Fruit fly (Drosophila melanogaster) whole organism, embryonic: ENCODE results near the gene CG6236.
A peak's percentile ranks its signal among the peaks of the same experiment; 100 is the strongest.

Experiments used
- B-H2 ChIP-seq: fragments of 200-800 bp; sonication (Bioruptor generic); optimal IDR thresholded peaks from 2 replicates; lab custom pipeline; 2018; ENCODE audit warnings: missing biosample characterization, mild to moderate bottlenecking, missing genetic modification characterization
- C15 ChIP-seq: fragments of 200-800 bp; sonication (Bioruptor generic); IDR thresholded peaks from 3 replicates; pipeline ENCODE4 v1.3.6; 2022; ENCODE audit warnings: missing biosample characterization, missing genetic modification characterization
- CG11696 ChIP-seq: fragments of 200-800 bp; sonication (Bioruptor generic); IDR thresholded peaks from 2 replicates; pipeline ENCODE4 v1.3.6; 2022; ENCODE audit warnings: missing biosample characterization, missing genetic modification characterization
- CG12155 ChIP-seq: fragments of 200-800 bp; sonication (Bioruptor generic); optimal IDR thresholded peaks from 3 replicates; lab custom pipeline; 2016; ENCODE audit warnings: missing biosample characterization, missing genetic modification characterization
- CG12219 ChIP-seq: fragments of 200-800 bp; sonication (Bioruptor generic); optimal IDR thresholded peaks from 3 replicates; lab custom pipeline; 2018; ENCODE audit warnings: missing biosample characterization, mild to moderate bottlenecking, missing genetic modification characterization
- CG12769 ChIP-seq: fragments of 200-800 bp; sonication (Bioruptor generic); optimal IDR thresholded peaks from 2 replicates; lab custom pipeline; 2019; ENCODE audit warnings: missing biosample characterization, mild to moderate bottlenecking, missing genetic modification characterization, moderate library complexity
- CG13424 ChIP-seq: fragments of 200-800 bp; sonication (Bioruptor generic); optimal IDR thresholded peaks from 2 replicates; lab custom pipeline; 2019; ENCODE audit warnings: missing biosample characterization, mild to moderate bottlenecking, missing genetic modification characterization, moderate library complexity
- CG14050 ChIP-seq: fragments of 200-800 bp; sonication (Bioruptor generic); IDR thresholded peaks from 3 replicates; pipeline ENCODE4 v1.3.6; 2022; ENCODE audit warnings: missing biosample characterization, missing genetic modification characterization
- CG15073 ChIP-seq: fragments of 200-800 bp; sonication (Bioruptor generic); optimal IDR thresholded peaks from 2 replicates; lab custom pipeline; 2016; ENCODE audit warnings: missing biosample characterization, missing genetic modification characterization
- CG17912 ChIP-seq: fragments of 200-800 bp; sonication (Bioruptor generic); optimal IDR thresholded peaks from 2 replicates; lab custom pipeline; 2018; ENCODE audit warnings: missing biosample characterization, mild to moderate bottlenecking, missing genetic modification characterization
- CG2116 ChIP-seq: fragments of 200-800 bp; sonication (Bioruptor generic); optimal IDR thresholded peaks from 3 replicates; lab custom pipeline; 2018; ENCODE audit warnings: missing biosample characterization, mild to moderate bottlenecking, missing genetic modification characterization
- CG2120 ChIP-seq: fragments of 200-800 bp; sonication (Bioruptor generic); optimal IDR thresholded peaks from 3 replicates; lab custom pipeline; 2016; ENCODE audit warnings: missing biosample characterization, missing genetic modification characterization
- CG30020 ChIP-seq: fragments of 200-800 bp; optimal IDR thresholded peaks from 2 replicates; lab custom pipeline; 2019; ENCODE audit warnings: missing biosample characterization, mild to moderate bottlenecking, missing genetic modification characterization, moderate library complexity
- CG30431 ChIP-seq: fragments of 200-800 bp; sonication (Bioruptor generic); optimal IDR thresholded peaks from 2 replicates; lab custom pipeline; 2017; ENCODE audit warnings: missing biosample characterization, missing genetic modification characterization
- CG31365 ChIP-seq: fragments of 200-800 bp; sonication (Bioruptor generic); optimal IDR thresholded peaks from 2 replicates; lab custom pipeline; 2018; ENCODE audit warnings: missing biosample characterization, mild to moderate bottlenecking, missing genetic modification characterization
- CG4328 ChIP-seq: fragments of 200-800 bp; sonication (Bioruptor generic); optimal IDR thresholded peaks from 3 replicates; lab custom pipeline; 2017; ENCODE audit warnings: missing biosample characterization, missing genetic modification reagents, missing genetic modification characterization
- CG4360 ChIP-seq: fragments of 200-800 bp; sonication (Bioruptor generic); IDR thresholded peaks from 2 replicates; pipeline ENCODE4 v1.3.6; 2022; ENCODE audit warnings: missing biosample characterization, missing genetic modification characterization
- CG4707 ChIP-seq: fragments of 200-800 bp; sonication (Bioruptor generic); optimal IDR thresholded peaks from 2 replicates; lab custom pipeline; 2018; ENCODE audit warnings: missing biosample characterization, mild to moderate bottlenecking, missing genetic modification characterization, moderate library complexity
- CG5180 ChIP-seq: fragments of 200-800 bp; sonication (Bioruptor generic); optimal IDR thresholded peaks from 3 replicates; lab custom pipeline; 2017; ENCODE audit warnings: missing biosample characterization, missing genetic modification characterization, mild to moderate bottlenecking, moderate library complexity, missing genetic modification reagents
- CG6654 ChIP-seq: fragments of 200-800 bp; sonication (Bioruptor generic); optimal IDR thresholded peaks from 2 replicates; lab custom pipeline; 2017; ENCODE audit warnings: missing biosample characterization, mild to moderate bottlenecking, missing genetic modification characterization
- CG8359 ChIP-seq: fragments of 200-800 bp; sonication (Bioruptor generic); optimal IDR thresholded peaks from 2 replicates; lab custom pipeline; 2017; ENCODE audit warnings: missing biosample characterization, mild to moderate bottlenecking, missing genetic modification characterization, borderline replicate concordance
- CG8478 ChIP-seq: fragments of >200 bp; optimal IDR thresholded peaks from 2 replicates; lab custom pipeline; 2018
- CG8765 ChIP-seq: fragments of 200-800 bp; sonication (Bioruptor generic); IDR thresholded peaks from 2 replicates; pipeline ENCODE4 v1.3.6; 2022; ENCODE audit warnings: missing biosample characterization, missing genetic modification characterization
- CG8924 ChIP-seq: fragments of 200-800 bp; optimal IDR thresholded peaks from 3 replicates; lab custom pipeline; 2019; ENCODE audit warnings: missing biosample characterization, mild to moderate bottlenecking, missing genetic modification characterization, moderate library complexity
- CHES-1-like ChIP-seq: fragments of 200-800 bp; sonication (Bioruptor generic); optimal IDR thresholded peaks from 2 replicates; lab custom pipeline; 2016; ENCODE audit warnings: missing biosample characterization, missing genetic modification characterization
- E2f1 ChIP-seq: fragments of 200-800 bp; sonication (Bioruptor generic); IDR thresholded peaks from 2 replicates; pipeline ENCODE4 v1.3.6; 2022; ENCODE audit warnings: missing biosample characterization, missing genetic modification characterization
- ERR ChIP-seq: fragments of 200-800 bp; sonication (Bioruptor generic); optimal IDR thresholded peaks from 2 replicates; lab custom pipeline; 2016; ENCODE audit warnings: missing biosample characterization, missing genetic modification characterization
- Ets97D ChIP-seq: fragments of 200-800 bp; sonication (Bioruptor generic); optimal IDR thresholded peaks from 3 replicates; lab custom pipeline; 2016; ENCODE audit warnings: missing biosample characterization, missing genetic modification characterization
- Myb ChIP-seq: fragments of 200-800 bp; sonication (Bioruptor generic); optimal IDR thresholded peaks from 2 replicates; lab custom pipeline; 2016; ENCODE audit warnings: missing biosample characterization, missing genetic modification characterization
- NfI ChIP-seq: fragments of 200-800 bp; sonication (Bioruptor generic); optimal IDR thresholded peaks from 3 replicates; lab custom pipeline; 2018; ENCODE audit warnings: missing biosample characterization, mild to moderate bottlenecking, missing genetic modification characterization, moderate library complexity
- Oli ChIP-seq: fragments of 200-800 bp; sonication (Bioruptor generic); optimal IDR thresholded peaks from 2 replicates; lab custom pipeline; 2018; ENCODE audit warnings: missing biosample characterization, mild to moderate bottlenecking, missing genetic modification characterization, moderate library complexity
- Ssrp ChIP-seq: fragments of 200-800 bp; sonication (Bioruptor generic); optimal IDR thresholded peaks from 2 replicates; lab custom pipeline; 2018; ENCODE audit warnings: missing biosample characterization, mild to moderate bottlenecking, missing genetic modification characterization, moderate library complexity
- YL-1 ChIP-seq: fragments of 200-800 bp; sonication (Bioruptor generic); optimal IDR thresholded peaks from 3 replicates; lab custom pipeline; 2017; ENCODE audit warnings: missing biosample characterization, mild to moderate bottlenecking, missing genetic modification characterization
- abd-A ChIP-seq: fragments of 200-800 bp; sonication (Bioruptor generic); optimal IDR thresholded peaks from 3 replicates; lab custom pipeline; 2019; ENCODE audit warnings: missing biosample characterization, mild to moderate bottlenecking, missing genetic modification characterization, moderate library complexity
- cas ChIP-seq: fragments of 200-800 bp; sonication (Bioruptor generic); IDR thresholded peaks from 2 replicates; pipeline ENCODE4 v1.3.6; 2022; ENCODE audit warnings: missing biosample characterization, missing genetic modification characterization
- ci ChIP-seq: fragments of 200-800 bp; sonication (Bioruptor generic); IDR thresholded peaks from 3 replicates; pipeline ENCODE4 v1.3.6; 2022; ENCODE audit warnings: missing biosample characterization, missing genetic modification characterization
- dmrt11E ChIP-seq: fragments of 200-800 bp; sonication (Bioruptor generic); optimal IDR thresholded peaks from 3 replicates; lab custom pipeline; 2018; ENCODE audit warnings: missing biosample characterization, mild to moderate bottlenecking, missing genetic modification characterization, moderate library complexity
- esg ChIP-seq: fragments of 200-800 bp; sonication (Bioruptor generic); conservative IDR thresholded peaks from 2 replicates; pipeline ENCODE4 v1.3.6; 2022; ENCODE audit warnings: missing biosample characterization, missing genetic modification characterization
- ftz-f1 ChIP-seq: fragments of 200-800 bp; sonication (Bioruptor generic); optimal IDR thresholded peaks from 2 replicates; lab custom pipeline; 2016; ENCODE audit warnings: missing biosample characterization, missing genetic modification characterization
- gem ChIP-seq: fragments of 200-800 bp; sonication (Bioruptor generic); optimal IDR thresholded peaks from 2 replicates; lab custom pipeline; 2019; ENCODE audit warnings: missing biosample characterization, mild to moderate bottlenecking, missing genetic modification characterization, moderate library complexity
- gsb ChIP-seq: fragments of 200-800 bp; sonication (Bioruptor generic); IDR thresholded peaks from 2 replicates; pipeline ENCODE4 v1.3.6; 2022; ENCODE audit warnings: missing biosample characterization, missing genetic modification characterization
- h ChIP-seq: fragments of >200 bp; optimal IDR thresholded peaks from 2 replicates; lab custom pipeline; 2017
- insv ChIP-seq, 2 experiments: fragments of 200-800 bp; sonication (Bioruptor generic); optimal IDR thresholded peaks; 3 replicates each; lab custom pipeline; 2016 to 2018; ENCODE audit warnings: missing biosample characterization in 2 of 2, missing genetic modification characterization in 2 of 2
- kni ChIP-seq: fragments of 200-800 bp; sonication (Bioruptor generic); optimal IDR thresholded peaks from 3 replicates; lab custom pipeline; 2017; ENCODE audit warnings: mild to moderate bottlenecking, missing biosample characterization, missing genetic modification reagents, missing genetic modification characterization
- lab ChIP-seq: fragments of 200-800 bp; sonication (Bioruptor generic); optimal IDR thresholded peaks from 3 replicates; lab custom pipeline; 2017; ENCODE audit warnings: missing biosample characterization, missing genetic modification characterization, mild to moderate bottlenecking, moderate library complexity, missing genetic modification reagents
- nerfin-1 ChIP-seq: fragments of 200-800 bp; sonication (Bioruptor generic); optimal IDR thresholded peaks from 3 replicates; lab custom pipeline; 2019; ENCODE audit warnings: missing biosample characterization, mild to moderate bottlenecking, missing genetic modification characterization, moderate library complexity
- nerfin-2 ChIP-seq: fragments of 200-800 bp; sonication (Bioruptor generic); IDR thresholded peaks from 2 replicates; pipeline ENCODE4 v1.3.6; 2022; ENCODE audit warnings: missing biosample characterization, missing genetic modification characterization; ENCODE audit not compliant: partially characterized antibody
- peb ChIP-seq: fragments of 200-800 bp; sonication (Bioruptor generic); IDR thresholded peaks from 2 replicates; pipeline ENCODE4 v1.3.6; 2022; ENCODE audit warnings: missing biosample characterization, missing genetic modification characterization
- ranshi ChIP-seq: fragments of 200-800 bp; sonication (Bioruptor generic); IDR thresholded peaks from 2 replicates; pipeline ENCODE4 v1.3.6; 2022; ENCODE audit warnings: missing biosample characterization, missing genetic modification characterization
- tin ChIP-seq: fragments of 200-800 bp; sonication (Bioruptor generic); optimal IDR thresholded peaks from 3 replicates; lab custom pipeline; 2016; ENCODE audit warnings: missing biosample characterization, missing genetic modification characterization
- unc-4 ChIP-seq: fragments of 200-800 bp; sonication (Bioruptor generic); IDR thresholded peaks from 2 replicates; pipeline ENCODE4 v1.3.6; 2022; ENCODE audit warnings: missing biosample characterization, missing genetic modification characterization; ENCODE audit not compliant: partially characterized antibody
- vfl ChIP-seq: fragments of 200-800 bp; sonication (Bioruptor generic); optimal IDR thresholded peaks from 2 replicates; lab custom pipeline; 2016; ENCODE audit warnings: missing biosample characterization, missing genetic modification characterization

CG6236 gene

DNA sequence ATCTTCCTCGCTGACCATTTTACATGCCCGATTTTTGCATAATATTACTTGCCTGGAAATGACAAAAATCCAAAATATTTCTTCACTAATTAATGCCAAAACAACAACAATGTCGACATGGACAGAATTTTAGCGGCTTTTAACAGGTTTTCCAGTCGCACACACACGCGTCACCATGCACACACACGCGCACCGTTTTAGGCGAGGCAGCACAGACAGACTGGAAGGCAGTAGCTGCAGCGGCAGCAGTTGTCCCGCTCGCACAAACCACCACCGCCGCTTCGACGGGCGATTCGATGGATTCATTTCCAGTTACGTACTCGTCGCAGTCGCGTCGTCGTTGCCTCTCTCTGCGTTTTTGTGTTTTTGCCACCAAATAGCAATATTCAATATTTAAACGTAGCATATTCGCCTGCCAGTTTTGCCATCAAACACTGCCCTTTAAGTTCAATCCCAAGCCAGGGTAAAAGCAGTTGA is 37.4 kb downstream of the CG6236 start, which contains the start of gene CG45218:
CG45218 (minus strand) TSS at position 158 of the 477 bp plus-strand sequence.
- TF ChIP-seq ftz-f1 (GFP tag; lab: Kevin White, UChicago): no peak
- TF ChIP-seq ranshi (GFP tag; lab: Robert Waterston, UW): no peak
- no peak for TF ChIP-seq peb (GFP tag; lab: Robert Waterston, UW)
- TF ChIP-seq CG30431: no peak
- TF ChIP-seq CG14050 (GFP tag; lab: Robert Waterston, UW): no peak
- no peak for TF ChIP-seq nerfin-1 (tag; lab: Kevin White, UChicago)
- TF ChIP-seq abd-A: peak; percentile 90
- no peak for TF ChIP-seq ci (GFP tag; lab: Robert Waterston, UW)
- TF ChIP-seq CG4707 (GFP tag; lab: Kevin White, UChicago): no peak
- TF ChIP-seq CG11696 (GFP tag; lab: Robert Waterston, UW): no peak
- no peak for TF ChIP-seq CG31365 (tag; lab: Kevin White, UChicago)
- TF ChIP-seq CG17912 (GFP tag; lab: Kevin White, UChicago): no peak
- TF ChIP-seq CG2116: no peak
- TF ChIP-seq gsb (GFP tag; lab: Robert Waterston, UW): no peak
- no peak for TF ChIP-seq vfl (GFP tag; lab: Kevin White, UChicago)
- no peak for TF ChIP-seq CG4360 (GFP tag; lab: Robert Waterston, UW)
- no peak for TF ChIP-seq B-H2 (GFP tag; lab: Kevin White, UChicago)
- no peak for TF ChIP-seq unc-4 (GFP tag; lab: Robert Waterston, UW)
- TF ChIP-seq CG30020 (tag; lab: Kevin White, UChicago): no peak
- no peak for TF ChIP-seq dmrt11E (tag; lab: Kevin White, UChicago)
- TF ChIP-seq lab (GFP tag; lab: Kevin White, UChicago): peak; percentile 39
- no peak for TF ChIP-seq E2f1 (GFP tag; lab: Robert Waterston, UW)
- TF ChIP-seq CG5180 (GFP tag; lab: Kevin White, UChicago): no peak
- no peak for TF ChIP-seq tin (GFP tag; lab: Kevin White, UChicago)
- TF ChIP-seq Ssrp: no peak
- TF ChIP-seq CG8924 (tag; lab: Kevin White, UChicago): peak; percentile 42
- no peak for TF ChIP-seq Ets97D (GFP tag; lab: Kevin White, UChicago)
- no peak for TF ChIP-seq CHES-1-like (GFP tag; lab: Kevin White, UChicago)
- TF ChIP-seq cas (GFP tag; lab: Robert Waterston, UW): no peak
- no peak for TF ChIP-seq CG8359 (GFP tag; lab: Kevin White, UChicago)
- TF ChIP-seq kni: no peak
- TF ChIP-seq CG12219 (GFP tag; lab: Kevin White, UChicago): no peak
- TF ChIP-seq nerfin-2 (GFP tag; lab: Robert Waterston, UW): no peak
- TF ChIP-seq insv (GFP tag; optimal IDR thresholded peaks at IDR 0.05; lab: Kevin White, UChicago): peak in 1 of 2 experiments; percentile 24
- no peak for TF ChIP-seq CG13424 (tag; lab: Kevin White, UChicago)
- TF ChIP-seq CG8478 (lab: Kevin White, UChicago): peak; percentile 64
- TF ChIP-seq CG4328 (GFP tag; lab: Kevin White, UChicago): no peak
- TF ChIP-seq h (lab: Kevin White, UChicago): no peak
- TF ChIP-seq CG12155 (GFP tag; lab: Kevin White, UChicago): peak; percentile 71
- TF ChIP-seq ERR (GFP tag; lab: Kevin White, UChicago): no peak
- no peak for TF ChIP-seq CG6654
- no peak for TF ChIP-seq Oli
- peak; percentile 51 for TF ChIP-seq CG12769
- no peak for TF ChIP-seq CG15073 (GFP tag; lab: Kevin White, UChicago)
- TF ChIP-seq Myb: no peak
- peak; percentile 19 for TF ChIP-seq YL-1 (GFP tag; lab: Kevin White, UChicago)
- no peak for TF ChIP-seq esg (GFP tag; lab: Robert Waterston, UW)
- TF ChIP-seq C15 (GFP tag; lab: Robert Waterston, UW): no peak
- no peak for TF ChIP-seq CG8765
- TF ChIP-seq gem: no peak
- TF ChIP-seq CG2120 (GFP tag; lab: Kevin White, UChicago): no peak
- no peak for TF ChIP-seq NfI (GFP tag; lab: Kevin White, UChicago)
